Worm (Caenorhabditis elegans) whole organism, young adult: Measurements from ENCODE around the gene pes-10.

Experiments used
- B0019.2 ChIP-seq: fragments of 200-800 bp; sonication (Bioruptor generic); conservative IDR thresholded peaks from 2 replicates; pipeline ENCODE4 v1.3.6; 2022; ENCODE audit warnings: missing genetic modification reagents, missing genetic modification characterization, missing compliant biosample characterization
- B0261.1 ChIP-seq: sonication (generic microtip); optimal IDR thresholded peaks from 2 replicates; lab custom pipeline; 2016; ENCODE audit warnings: mild to moderate bottlenecking, missing genetic modification characterization, moderate library complexity, missing compliant biosample characterization
- D2030.7 ChIP-seq: fragments of 200-800 bp; sonication (Bioruptor generic); IDR thresholded peaks from 2 replicates; pipeline ENCODE4 v1.3.6; 2022; ENCODE audit warnings: missing genetic modification reagents, missing genetic modification characterization, missing compliant biosample characterization
- F10E7.11 ChIP-seq: sonication (generic microtip); optimal IDR thresholded peaks from 2 replicates; lab custom pipeline; 2017; ENCODE audit warnings: mild to moderate bottlenecking, missing genetic modification characterization, moderate library complexity, missing compliant biosample characterization
- F33H1.4 ChIP-seq: fragments of 200-800 bp; sonication (Bioruptor generic); IDR thresholded peaks from 2 replicates; pipeline ENCODE4 v1.3.6; 2022; ENCODE audit warnings: missing genetic modification reagents, missing genetic modification characterization, missing compliant biosample characterization
- F39B2.1 ChIP-seq: fragments of 200-800 bp; sonication (Bioruptor generic); IDR thresholded peaks from 2 replicates; pipeline ENCODE4 v1.3.6; 2022; ENCODE audit warnings: missing genetic modification reagents, missing genetic modification characterization, missing compliant biosample characterization
- F55B11.4 ChIP-seq: sonication (generic microtip); optimal IDR thresholded peaks from 2 replicates; lab custom pipeline; 2016; ENCODE audit warnings: missing compliant biosample characterization, missing genetic modification characterization, borderline replicate concordance; ENCODE audit not compliant: insufficient read depth
- Y56A3A.18 ChIP-seq: fragments of 200-800 bp; sonication (Bioruptor generic); IDR thresholded peaks from 2 replicates; pipeline ENCODE4 v1.3.6; 2022; ENCODE audit warnings: missing genetic modification reagents, missing genetic modification characterization, missing compliant biosample characterization
- Y67H2A.10 ChIP-seq: fragments of 200-800 bp; sonication (Bioruptor generic); conservative IDR thresholded peaks from 2 replicates; pipeline ENCODE4 v1.3.6; 2022; ENCODE audit warnings: missing genetic modification reagents, missing genetic modification characterization, missing compliant biosample characterization
- atf-7 ChIP-seq: sonication (generic microtip); optimal IDR thresholded peaks from 2 replicates; lab custom pipeline; 2017; ENCODE audit warnings: mild to moderate bottlenecking, missing genetic modification characterization, missing compliant biosample characterization
- attf-5 ChIP-seq: fragments of 200-800 bp; sonication (Bioruptor generic); optimal IDR thresholded peaks from 2 replicates; lab custom pipeline; 2018; ENCODE audit warnings: mild to moderate bottlenecking, missing genetic modification characterization, missing compliant biosample characterization
- attf-6 ChIP-seq: fragments of 200-800 bp; sonication (Bioruptor generic); IDR thresholded peaks from 2 replicates; pipeline ENCODE4 v1.3.6; 2022; ENCODE audit warnings: missing genetic modification reagents, missing genetic modification characterization, missing compliant biosample characterization
- bed-1 ChIP-seq: fragments of 200-800 bp; sonication (Bioruptor generic); IDR thresholded peaks from 2 replicates; pipeline ENCODE4 v1.3.6; 2022; ENCODE audit warnings: missing genetic modification reagents, missing genetic modification characterization, missing compliant biosample characterization
- cebp-1 ChIP-seq, 2 experiments: fragments of 200-800 bp in 1 of 2; sonication (Bioruptor generic) in 1 of 2; sonication (generic microtip) in 1 of 2; IDR thresholded peaks in 1 of 2; optimal IDR thresholded peaks in 1 of 2; 2 replicates each; pipeline versions ENCODE4 v1.3.6 to Lab custom; 2017 to 2022; ENCODE audit warnings: missing compliant biosample characterization in 2 of 2, missing genetic modification characterization in 2 of 2, mild to moderate bottlenecking in 1 of 2, missing genetic modification reagents in 1 of 2, moderate library complexity in 1 of 2
- ceh-27 ChIP-seq: fragments of 200-800 bp; sonication (Bioruptor generic); optimal IDR thresholded peaks from 2 replicates; lab custom pipeline; 2018; ENCODE audit warnings: mild to moderate bottlenecking, missing genetic modification characterization, moderate library complexity, missing compliant biosample characterization
- ceh-79 ChIP-seq: sonication (generic microtip); optimal IDR thresholded peaks from 2 replicates; lab custom pipeline; 2017; ENCODE audit warnings: mild to moderate bottlenecking, missing genetic modification characterization, missing compliant biosample characterization
- die-1 ChIP-seq: sonication (generic microtip); optimal IDR thresholded peaks from 2 replicates; lab custom pipeline; 2016; ENCODE audit warnings: missing genotype, mild to moderate bottlenecking, missing genetic modification characterization, missing compliant biosample characterization
- dox-1 ChIP-seq: fragments of 200-800 bp; sonication (Bioruptor generic); IDR thresholded peaks from 2 replicates; pipeline ENCODE4 v1.3.6; 2022; ENCODE audit warnings: missing genetic modification reagents, missing genetic modification characterization, missing compliant biosample characterization
- dpff-1 ChIP-seq: sonication (generic microtip); optimal IDR thresholded peaks from 2 replicates; lab custom pipeline; 2017; ENCODE audit warnings: mild to moderate bottlenecking, missing genetic modification characterization, missing compliant biosample characterization
- dpl-1 ChIP-seq: fragments of 150-350 bp; optimal IDR thresholded peaks from 2 replicates; lab custom pipeline; 2014; ENCODE audit warnings: missing biosample characterization, missing genetic modification reagents, missing genetic modification characterization
- egl-44 ChIP-seq: fragments of 200-800 bp; sonication (Bioruptor generic); IDR thresholded peaks from 2 replicates; pipeline ENCODE4 v1.3.6; 2022; ENCODE audit warnings: missing genetic modification reagents, missing genetic modification characterization, missing compliant biosample characterization
- ekl-4 ChIP-seq: fragments of 200-800 bp; sonication (Bioruptor generic); IDR thresholded peaks from 2 replicates; pipeline ENCODE4 v1.3.6; 2022; ENCODE audit warnings: missing genetic modification reagents, missing genetic modification characterization, missing compliant biosample characterization
- hlh-12 ChIP-seq: sonication (generic microtip); optimal IDR thresholded peaks from 2 replicates; lab custom pipeline; 2016; ENCODE audit warnings: missing genetic modification characterization, missing compliant biosample characterization
- hlh-26 ChIP-seq: fragments of 200-800 bp; sonication (Bioruptor generic); conservative IDR thresholded peaks from 2 replicates; pipeline ENCODE4 v1.3.6; 2022; ENCODE audit warnings: missing genetic modification reagents, missing genetic modification characterization, missing compliant biosample characterization
- hmg-1.2 ChIP-seq: fragments of 200-800 bp; sonication (Bioruptor generic); IDR thresholded peaks from 2 replicates; pipeline ENCODE4 v1.3.6; 2022; ENCODE audit warnings: missing genetic modification reagents, missing genetic modification characterization, missing compliant biosample characterization
- hmg-20 ChIP-seq: fragments of 200-800 bp; sonication (Bioruptor generic); IDR thresholded peaks from 2 replicates; pipeline ENCODE4 v1.3.6; 2022; ENCODE audit warnings: missing genetic modification reagents, missing genetic modification characterization, missing compliant biosample characterization
- hrde-1 ChIP-seq: sonication (generic microtip); optimal IDR thresholded peaks from 2 replicates; lab custom pipeline; 2016; ENCODE audit warnings: missing genetic modification characterization, mild to moderate bottlenecking, missing compliant biosample characterization, moderate library complexity, missing genotype, missing genetic modification reagents, borderline replicate concordance
- let-526 ChIP-seq: fragments of 200-800 bp; sonication (Bioruptor generic); IDR thresholded peaks from 2 replicates; pipeline ENCODE4 v1.3.6; 2022; ENCODE audit warnings: missing genetic modification reagents, missing genetic modification characterization, missing compliant biosample characterization
- lin-35 ChIP-seq, 3 experiments: fragments of 150-350 bp in 2 of 3; sonication (generic microtip) in 1 of 3; optimal IDR thresholded peaks; 2 replicates each; lab custom pipeline; 2014 to 2018; ENCODE audit warnings: missing biosample characterization in 3 of 3, missing genetic modification characterization in 3 of 3, missing genetic modification reagents in 3 of 3
- lin-40 ChIP-seq: sonication (generic microtip); optimal IDR thresholded peaks from 2 replicates; lab custom pipeline; 2016; ENCODE audit warnings: missing genetic modification characterization, mild to moderate bottlenecking, missing compliant biosample characterization, missing genotype, missing genetic modification reagents
- lir-1 ChIP-seq: fragments of 200-800 bp; sonication (Bioruptor generic); conservative IDR thresholded peaks from 2 replicates; pipeline ENCODE4 v1.3.6; 2022; ENCODE audit warnings: missing genetic modification reagents, missing genetic modification characterization, missing compliant biosample characterization
- mel-28 ChIP-seq: sonication (generic microtip); optimal IDR thresholded peaks from 2 replicates; lab custom pipeline; 2016; ENCODE audit warnings: borderline replicate concordance, mild to moderate bottlenecking, missing genetic modification characterization, missing compliant biosample characterization
- mxl-1 ChIP-seq: sonication (generic microtip); optimal IDR thresholded peaks from 2 replicates; lab custom pipeline; 2016; ENCODE audit warnings: missing genetic modification characterization, missing compliant biosample characterization
- nhr-80 ChIP-seq: sonication (generic microtip); optimal IDR thresholded peaks from 2 replicates; lab custom pipeline; 2016; ENCODE audit warnings: missing genetic modification characterization, missing compliant biosample characterization
- pbrm-1 ChIP-seq: fragments of 200-800 bp; sonication (Bioruptor generic); IDR thresholded peaks from 2 replicates; pipeline ENCODE4 v1.3.6; 2022; ENCODE audit warnings: missing genetic modification reagents, missing genetic modification characterization, missing compliant biosample characterization
- pha-4 ChIP-seq: fragments of 150-350 bp; sonication (generic microtip); optimal IDR thresholded peaks from 2 replicates; lab custom pipeline; 2014; ENCODE audit warnings: missing biosample characterization, missing genetic modification reagents, missing genetic modification characterization
- rec-8 ChIP-seq, 2 experiments: sonication (generic microtip); optimal IDR thresholded peaks; 2 replicates each; lab custom pipeline; 2016; ENCODE audit warnings: mild to moderate bottlenecking in 2 of 2, missing genetic modification characterization in 2 of 2, missing genetic modification reagents in 2 of 2, missing genotype in 2 of 2, missing biosample characterization in 1 of 2, missing compliant biosample characterization in 1 of 2, moderate library complexity in 1 of 2
- sdz-38 ChIP-seq: sonication (generic microtip); optimal IDR thresholded peaks from 2 replicates; lab custom pipeline; 2016; ENCODE audit warnings: missing genotype, missing genetic modification characterization, missing compliant biosample characterization
- sea-2 ChIP-seq: fragments of 200-800 bp; sonication (Bioruptor generic); IDR thresholded peaks from 2 replicates; pipeline ENCODE4 v1.3.6; 2022; ENCODE audit warnings: missing genetic modification characterization, missing compliant biosample characterization
- snpc-1.3 ChIP-seq: sonication (generic microtip); optimal IDR thresholded peaks from 2 replicates; lab custom pipeline; 2017; ENCODE audit warnings: missing genetic modification characterization, mild to moderate bottlenecking, missing compliant biosample characterization, antibody characterized with exemption, moderate library complexity, missing genotype, missing genetic modification reagents; ENCODE audit not compliant: insufficient read depth
- somi-1 ChIP-seq: fragments of 200-800 bp; sonication (Bioruptor generic); optimal IDR thresholded peaks from 2 replicates; lab custom pipeline; 2018; ENCODE audit warnings: mild to moderate bottlenecking, missing genetic modification characterization, missing compliant biosample characterization
- tbp1 ChIP-seq: fragments of 200-800 bp; sonication (Bioruptor generic); optimal IDR thresholded peaks from 2 replicates; lab custom pipeline; 2018; ENCODE audit warnings: mild to moderate bottlenecking, missing genetic modification characterization, missing compliant biosample characterization
- tbx-9 ChIP-seq: sonication (generic microtip); optimal IDR thresholded peaks from 2 replicates; lab custom pipeline; 2016; ENCODE audit warnings: borderline replicate concordance, missing genetic modification characterization, inconsistent platforms, missing compliant biosample characterization
- xnd-1 ChIP-seq: sonication (generic microtip); optimal IDR thresholded peaks from 2 replicates; lab custom pipeline; 2016; ENCODE audit warnings: missing genotype, missing genetic modification reagents, missing genetic modification characterization, missing compliant biosample characterization
- ztf-22 ChIP-seq: fragments of 200-800 bp; sonication (Bioruptor generic); optimal IDR thresholded peaks from 2 replicates; lab custom pipeline; 2018; ENCODE audit warnings: mild to moderate bottlenecking, missing genetic modification characterization, moderate library complexity, missing compliant biosample characterization
- ztf-25 ChIP-seq: fragments of 200-800 bp; sonication (Bioruptor generic); IDR thresholded peaks from 2 replicates; pipeline ENCODE4 v1.3.6; 2022; ENCODE audit warnings: missing genetic modification reagents, missing genetic modification characterization, missing compliant biosample characterization
- ztf-28 ChIP-seq: fragments of 200-800 bp; sonication (Bioruptor generic); IDR thresholded peaks from 2 replicates; pipeline ENCODE4 v1.3.6; 2022; ENCODE audit warnings: missing genetic modification reagents, missing genetic modification characterization, missing compliant biosample characterization
- ztf-6 ChIP-seq: fragments of 200-800 bp; sonication (Bioruptor generic); IDR thresholded peaks from 2 replicates; pipeline ENCODE4 v1.3.6; 2022; ENCODE audit warnings: missing genetic modification reagents, missing genetic modification characterization, missing compliant biosample characterization

Gene pes-10

DNA sequence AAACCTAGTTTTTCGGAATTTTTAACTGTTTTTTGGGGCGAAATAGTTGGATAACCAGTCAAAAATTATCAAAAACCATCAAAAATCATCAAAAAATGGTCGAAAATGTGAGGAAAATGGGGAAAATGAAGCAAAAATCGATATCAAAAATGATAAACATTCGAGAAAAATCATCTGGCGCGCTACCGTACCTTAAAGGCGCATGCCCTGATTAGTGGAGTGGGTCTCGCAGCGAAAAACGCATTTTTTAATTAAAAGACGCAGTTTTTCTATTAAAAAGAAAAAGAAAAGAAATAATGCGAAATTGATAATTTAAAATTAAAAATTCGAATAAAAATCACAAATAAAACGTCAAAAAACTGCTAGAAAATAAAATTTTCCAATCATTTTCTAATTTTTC is 32.8 kb upstream of the pes-10 start, which contains the start of gene F35C5.1 (continued):
- TF ChIP-seq die-1: no peak
- TF ChIP-seq Y56A3A.18 (GFP tag; lab: Robert Waterston, UW): no peak
- no peak for TF ChIP-seq cebp-1 (GFP tag; IDR thresholded peaks at IDR 0.05; lab: Robert Waterston, UW)
- TF ChIP-seq cebp-1 (tag; optimal IDR thresholded peaks at IDR 0.05; lab: Kevin White, UChicago): no peak
- no peak for TF ChIP-seq F55B11.4
- no peak for TF ChIP-seq dpff-1 (tag; lab: Kevin White, UChicago)
- no peak for TF ChIP-seq F10E7.11 (tag; lab: Kevin White, UChicago)
- no peak for TF ChIP-seq B0261.1
- TF ChIP-seq dpl-1: peak; percentile 76
- no peak for TF ChIP-seq ztf-25 (GFP tag; lab: Robert Waterston, UW)
- TF ChIP-seq ekl-4 (GFP tag; lab: Robert Waterston, UW): no peak
- no peak for TF ChIP-seq hlh-26 (GFP tag; lab: Robert Waterston, UW)
- TF ChIP-seq somi-1 (GFP tag; lab: Kevin White, UChicago): no peak
- TF ChIP-seq xnd-1 (tag; lab: Kevin White, UChicago): peak; percentile 88
- TF ChIP-seq tbp1 (GFP tag; lab: Kevin White, UChicago): peak; percentile 25
- TF ChIP-seq ceh-27: no peak
- TF ChIP-seq sdz-38 (tag; lab: Kevin White, UChicago): no peak
- TF ChIP-seq hmg-20 (GFP tag; lab: Robert Waterston, UW): no peak
- no peak for TF ChIP-seq F39B2.1 (GFP tag; lab: Robert Waterston, UW)
- no peak for TF ChIP-seq Y67H2A.10 (GFP tag; lab: Robert Waterston, UW)
- peak; percentile 96 for TF ChIP-seq F33H1.4 (GFP tag; lab: Robert Waterston, UW)
- TF ChIP-seq rec-8 (tag; optimal IDR thresholded peaks at IDR 0.05; lab: Kevin White, UChicago): no peak
- TF ChIP-seq hrde-1: no peak
- TF ChIP-seq pbrm-1: 0 out of 2 replicates have a peak, but pooled peaks have one; percentile 15
- TF ChIP-seq ztf-28 (GFP tag; lab: Robert Waterston, UW): no peak
- TF ChIP-seq snpc-1.3: no peak
- TF ChIP-seq ztf-6 (GFP tag; lab: Robert Waterston, UW): no peak
- TF ChIP-seq atf-7 (tag; lab: Kevin White, UChicago): no peak
- no peak for TF ChIP-seq sea-2 (GFP tag; lab: Robert Waterston, UW)
- TF ChIP-seq lir-1 (GFP tag; lab: Robert Waterston, UW): no peak
- TF ChIP-seq dox-1 (GFP tag; lab: Robert Waterston, UW): peak; percentile 68; the same call in 1 of the 2 replicates
- TF ChIP-seq hlh-12 (tag; lab: Kevin White, UChicago): no peak
- no peak for TF ChIP-seq attf-5 (GFP tag; lab: Kevin White, UChicago)
- TF ChIP-seq egl-44 (GFP tag; lab: Robert Waterston, UW): no peak
- no peak for TF ChIP-seq ceh-79 (tag; lab: Kevin White, UChicago)
- no peak for TF ChIP-seq tbx-9
- TF ChIP-seq ztf-22 (GFP tag; lab: Kevin White, UChicago): no peak
- TF ChIP-seq bed-1 (GFP tag; lab: Robert Waterston, UW): no peak
- peak; percentile 78 for TF ChIP-seq D2030.7 (GFP tag; lab: Robert Waterston, UW)
- no peak for TF ChIP-seq mxl-1 (tag; lab: Kevin White, UChicago)
- no peak; the same call in 1 of the 2 replicates for TF ChIP-seq B0019.2 (GFP tag; lab: Robert Waterston, UW)
- peak in 1 of 3 experiments; percentile 11 for TF ChIP-seq lin-35 (GFP tag; optimal IDR thresholded peaks at IDR 0.05; lab: Kevin White, UChicago)
- no peak for TF ChIP-seq hmg-1.2 (GFP tag; lab: Robert Waterston, UW)
- no peak for TF ChIP-seq pha-4 (tag; lab: Kevin White, UChicago)
- no peak for TF ChIP-seq lin-40
- no peak for TF ChIP-seq mel-28
- no peak for TF ChIP-seq nhr-80 (tag; lab: Kevin White, UChicago)
- no peak for TF ChIP-seq attf-6
- TF ChIP-seq let-526 (GFP tag; lab: Robert Waterston, UW): no peak
